Worm (Caenorhabditis elegans) whole organism, L4 larva: ENCODE results near the gene T01D3.1.

Experiments used
- F10B5.3 ChIP-seq: sonication (generic microtip); optimal IDR thresholded peaks from 2 replicates; lab custom pipeline; 2016; ENCODE audit warnings: mild to moderate bottlenecking, missing genetic modification characterization, missing compliant biosample characterization
- F44E2.7 ChIP-seq: fragments of 200-800 bp; sonication (Bioruptor generic); IDR thresholded peaks from 2 replicates; pipeline ENCODE4 v2.1.2; 2022; ENCODE audit warnings: missing genetic modification characterization, missing compliant biosample characterization
- F49E8.2 ChIP-seq: sonication (generic microtip); optimal IDR thresholded peaks from 2 replicates; lab custom pipeline; 2016; ENCODE audit warnings: missing compliant biosample characterization, mild to moderate bottlenecking, missing genetic modification characterization, borderline replicate concordance
- T20F7.1 ChIP-seq: fragments of 200-800 bp; sonication (Bioruptor generic); optimal IDR thresholded peaks from 2 replicates; lab custom pipeline; 2018; ENCODE audit warnings: mild to moderate bottlenecking, missing genetic modification characterization, missing compliant biosample characterization
- Y105C5A.15 ChIP-seq: fragments of 200-800 bp; sonication (Bioruptor generic); IDR thresholded peaks from 2 replicates; pipeline ENCODE4 v1.3.6; 2022; ENCODE audit warnings: missing genetic modification characterization, missing compliant biosample characterization
- Y5F2A.4 ChIP-seq: fragments of 200-800 bp; sonication (Bioruptor generic); optimal IDR thresholded peaks from 2 replicates; lab custom pipeline; 2018; ENCODE audit warnings: mild to moderate bottlenecking, missing genetic modification characterization, missing compliant biosample characterization
- ZK546.5 ChIP-seq, 2 experiments: sonication (generic microtip); optimal IDR thresholded peaks; 2 replicates each; lab custom pipeline; 2017; ENCODE audit warnings: missing biosample characterization in 2 of 2, missing genetic modification characterization in 2 of 2
- aly-2 ChIP-seq: sonication (generic microtip); optimal IDR thresholded peaks from 2 replicates; lab custom pipeline; 2018; ENCODE audit warnings: missing biosample characterization, missing genetic modification characterization
- ama-1 ChIP-seq: fragments of 150-350 bp; optimal IDR thresholded peaks from 2 replicates; lab custom pipeline; 2014; ENCODE audit warnings: inconsistent platforms, mixed read lengths
- ceh-20 ChIP-seq: fragments of 200-800 bp; sonication (Bioruptor generic); IDR thresholded peaks from 2 replicates; pipeline ENCODE4 v1.3.6; 2022; ENCODE audit warnings: missing genetic modification reagents, missing genetic modification characterization, missing compliant biosample characterization
- ceh-28 ChIP-seq: fragments of 150-350 bp; optimal IDR thresholded peaks from 2 replicates; lab custom pipeline; 2014; ENCODE audit warnings: missing biosample characterization, missing genetic modification reagents, missing genetic modification characterization
- ceh-32 ChIP-seq: sonication (generic microtip); optimal IDR thresholded peaks from 2 replicates; lab custom pipeline; 2016; ENCODE audit warnings: mild to moderate bottlenecking, missing genetic modification characterization, missing compliant biosample characterization; ENCODE audit not compliant: poor library complexity
- ceh-44 ChIP-seq: fragments of 200-800 bp; sonication (Bioruptor generic); IDR thresholded peaks from 2 replicates; pipeline ENCODE4 v1.3.6; 2022; ENCODE audit warnings: missing genetic modification reagents, missing genetic modification characterization, missing compliant biosample characterization
- ceh-62 ChIP-seq: sonication (generic microtip); optimal IDR thresholded peaks from 2 replicates; lab custom pipeline; 2017; ENCODE audit warnings: missing biosample characterization, missing genetic modification characterization
- cey-2 ChIP-seq: sonication (generic microtip); optimal IDR thresholded peaks from 3 replicates; lab custom pipeline; 2017; ENCODE audit warnings: missing genetic modification characterization, mild to moderate bottlenecking, missing compliant biosample characterization, antibody characterized with exemption, borderline replicate concordance; ENCODE audit not compliant: insufficient read depth
- dmd-6 ChIP-seq: fragments of 200-800 bp; sonication (Bioruptor generic); IDR thresholded peaks from 2 replicates; pipeline ENCODE4 v1.3.6; 2022; ENCODE audit warnings: missing genetic modification reagents, missing genetic modification characterization, missing compliant biosample characterization
- dmd-8 ChIP-seq: fragments of 200-800 bp; sonication (Bioruptor generic); IDR thresholded peaks from 2 replicates; pipeline ENCODE4 v1.3.6; 2022; ENCODE audit warnings: missing genetic modification characterization, missing compliant biosample characterization
- duxl-1 ChIP-seq: sonication (generic microtip); optimal IDR thresholded peaks from 2 replicates; lab custom pipeline; 2016; ENCODE audit warnings: mild to moderate bottlenecking, missing genetic modification characterization, moderate library complexity, missing compliant biosample characterization; ENCODE audit not compliant: poor library complexity
- dve-1 ChIP-seq: sonication (generic microtip); optimal IDR thresholded peaks from 2 replicates; lab custom pipeline; 2017; ENCODE audit warnings: antibody characterized with exemption, mild to moderate bottlenecking, missing genetic modification characterization, missing compliant biosample characterization; ENCODE audit not compliant: insufficient read depth
- egl-43 ChIP-seq: fragments of 200-800 bp; sonication (Bioruptor generic); IDR thresholded peaks from 2 replicates; pipeline ENCODE4 v1.3.6; 2022; ENCODE audit warnings: missing genetic modification reagents, missing genetic modification characterization, missing compliant biosample characterization
- fkh-10 ChIP-seq: fragments of 150-350 bp; optimal IDR thresholded peaks from 2 replicates; lab custom pipeline; 2014; ENCODE audit warnings: missing biosample characterization, missing genetic modification reagents, missing genetic modification characterization
- fos-1 ChIP-seq: fragments of 150-350 bp; optimal IDR thresholded peaks from 2 replicates; lab custom pipeline; 2014; ENCODE audit warnings: missing biosample characterization, missing genetic modification characterization
- gei-8 ChIP-seq: fragments of 200-800 bp; sonication (Bioruptor generic); optimal IDR thresholded peaks from 2 replicates; lab custom pipeline; 2018; ENCODE audit warnings: mild to moderate bottlenecking, missing genetic modification characterization, missing compliant biosample characterization
- lin-1 ChIP-seq: fragments of 200-800 bp; sonication (Bioruptor generic); IDR thresholded peaks from 2 replicates; pipeline ENCODE4 v1.3.6; 2022; ENCODE audit warnings: missing genetic modification reagents, missing genetic modification characterization, missing compliant biosample characterization
- lin-13 ChIP-seq: fragments of 150-350 bp; optimal IDR thresholded peaks from 2 replicates; lab custom pipeline; 2014; ENCODE audit warnings: missing biosample characterization, missing genetic modification reagents, missing genetic modification characterization
- lin-15B ChIP-seq: fragments of 150-350 bp; sonication (generic microtip); optimal IDR thresholded peaks from 3 replicates; lab custom pipeline; 2014; ENCODE audit warnings: missing biosample characterization, missing genetic modification characterization
- lin-29 ChIP-seq: fragments of 200-800 bp; sonication (Bioruptor generic); IDR thresholded peaks from 2 replicates; pipeline ENCODE4 v1.3.6; 2022; ENCODE audit warnings: missing genetic modification reagents, missing genetic modification characterization, missing compliant biosample characterization
- lin-38 ChIP-seq: fragments of 200-800 bp; sonication (Bioruptor generic); IDR thresholded peaks from 2 replicates; pipeline ENCODE4 v1.3.6; 2022; ENCODE audit warnings: missing genetic modification reagents, missing genetic modification characterization, missing compliant biosample characterization
- lin-39 ChIP-seq: fragments of 150-350 bp; optimal IDR thresholded peaks from 2 replicates; lab custom pipeline; 2014; ENCODE audit warnings: missing biosample characterization, missing genetic modification reagents, missing genetic modification characterization
- madf-5 ChIP-seq, 2 experiments: fragments of 200-800 bp; sonication (Bioruptor generic); IDR thresholded peaks; 2 replicates each; pipeline ENCODE4 v1.3.6; 2022; ENCODE audit warnings: missing compliant biosample characterization in 2 of 2, missing genetic modification characterization in 2 of 2
- mes-2 ChIP-seq: sonication (generic microtip); optimal IDR thresholded peaks from 2 replicates; lab custom pipeline; 2016; ENCODE audit warnings: missing genotype, mild to moderate bottlenecking, missing genetic modification characterization, missing compliant biosample characterization; ENCODE audit not compliant: poor library complexity, severe bottlenecking
- mxl-2 ChIP-seq: fragments of 200-800 bp; sonication (Bioruptor generic); conservative IDR thresholded peaks from 2 replicates; pipeline ENCODE4 v1.3.6; 2022; ENCODE audit warnings: missing genetic modification reagents, missing genetic modification characterization, missing compliant biosample characterization
- mxl-3 ChIP-seq: fragments of 200-800 bp; sonication (Bioruptor generic); optimal IDR thresholded peaks from 2 replicates; lab custom pipeline; 2018; ENCODE audit warnings: mild to moderate bottlenecking, missing genetic modification characterization, missing compliant biosample characterization
- nhr-10 ChIP-seq: fragments of 150-350 bp; optimal IDR thresholded peaks from 2 replicates; lab custom pipeline; 2014; ENCODE audit warnings: missing biosample characterization, missing genetic modification characterization
- nhr-111 ChIP-seq: fragments of 200-800 bp; sonication (Bioruptor generic); optimal IDR thresholded peaks from 2 replicates; lab custom pipeline; 2018; ENCODE audit warnings: mild to moderate bottlenecking, missing genetic modification characterization, missing compliant biosample characterization
- nhr-76 ChIP-seq: fragments of 150-350 bp; optimal IDR thresholded peaks from 2 replicates; lab custom pipeline; 2014; ENCODE audit warnings: missing biosample characterization, missing genetic modification characterization
- nhr-77 ChIP-seq: fragments of 150-350 bp; optimal IDR thresholded peaks from 2 replicates; lab custom pipeline; 2014; ENCODE audit warnings: missing biosample characterization, missing genetic modification characterization
- pha-4 ChIP-seq, 2 experiments: fragments of 150-350 bp in 1 of 2; fragments of 200-800 bp in 1 of 2; sonication (Bioruptor generic) in 1 of 2; IDR thresholded peaks in 1 of 2; optimal IDR thresholded peaks in 1 of 2; 2 replicates each; pipeline versions ENCODE4 v1.3.6 to Lab custom; 2014 to 2022; ENCODE audit warnings: missing genetic modification characterization in 2 of 2, missing genetic modification reagents in 2 of 2, missing biosample characterization in 1 of 2, missing compliant biosample characterization in 1 of 2
- pqm-1 ChIP-seq: sonication (generic microtip); optimal IDR thresholded peaks from 2 replicates; lab custom pipeline; 2017; ENCODE audit warnings: missing biosample characterization, missing genetic modification characterization
- saeg-2 ChIP-seq: fragments of 200-800 bp; sonication (Bioruptor generic); IDR thresholded peaks from 2 replicates; pipeline ENCODE4 v1.3.6; 2022; ENCODE audit warnings: missing genetic modification reagents, missing genetic modification characterization, missing compliant biosample characterization
- skn-1 ChIP-seq: fragments of 150-350 bp; optimal IDR thresholded peaks from 2 replicates; lab custom pipeline; 2014; ENCODE audit warnings: missing biosample characterization, missing genetic modification characterization
- snpc-1.2 ChIP-seq: fragments of 200-800 bp; sonication (Bioruptor generic); IDR thresholded peaks from 2 replicates; pipeline ENCODE4 v1.3.6; 2022; ENCODE audit warnings: missing genetic modification reagents, missing genetic modification characterization, missing compliant biosample characterization
- snpc-4 ChIP-seq: fragments of 150-350 bp; optimal IDR thresholded peaks from 2 replicates; lab custom pipeline; 2014; ENCODE audit warnings: missing biosample characterization, missing genetic modification characterization
- spr-3 ChIP-seq: fragments of 200-800 bp; sonication (Bioruptor generic); optimal IDR thresholded peaks from 2 replicates; lab custom pipeline; 2018; ENCODE audit warnings: mild to moderate bottlenecking, missing genetic modification characterization, missing compliant biosample characterization
- tag-97 ChIP-seq: fragments of 200-800 bp; sonication (Bioruptor generic); IDR thresholded peaks from 2 replicates; pipeline ENCODE4 v1.3.6; 2022; ENCODE audit warnings: missing genetic modification characterization, missing compliant biosample characterization
- unc-130 ChIP-seq: sonication (generic microtip); optimal IDR thresholded peaks from 2 replicates; lab custom pipeline; 2016; ENCODE audit warnings: missing genetic modification reagents, missing genetic modification characterization, missing compliant biosample characterization
- vab-7 ChIP-seq: fragments of 200-800 bp; sonication (Bioruptor generic); IDR thresholded peaks from 2 replicates; pipeline ENCODE4 v1.3.6; 2022; ENCODE audit warnings: missing genetic modification reagents, missing genetic modification characterization, missing compliant biosample characterization
- zag-1 ChIP-seq: fragments of 150-350 bp; optimal IDR thresholded peaks from 2 replicates; lab custom pipeline; 2014; ENCODE audit warnings: missing biosample characterization, missing genetic modification characterization
- zfp-2 ChIP-seq: sonication (generic microtip); optimal IDR thresholded peaks from 2 replicates; lab custom pipeline; 2016; ENCODE audit warnings: mild to moderate bottlenecking, missing genetic modification characterization, missing compliant biosample characterization
- zip-11 ChIP-seq: fragments of 200-800 bp; sonication (Bioruptor generic); IDR thresholded peaks from 2 replicates; pipeline ENCODE4 v1.3.6; 2022; ENCODE audit warnings: missing genetic modification characterization, missing compliant biosample characterization
- zip-2 ChIP-seq: fragments of 150-350 bp; optimal IDR thresholded peaks from 2 replicates; lab custom pipeline; 2014; ENCODE audit warnings: missing biosample characterization, missing genetic modification characterization
- ztf-7 ChIP-seq: fragments of 150-350 bp; optimal IDR thresholded peaks from 2 replicates; lab custom pipeline; 2014; ENCODE audit warnings: missing biosample characterization, missing genetic modification characterization

Gene T01D3.1

DNA sequence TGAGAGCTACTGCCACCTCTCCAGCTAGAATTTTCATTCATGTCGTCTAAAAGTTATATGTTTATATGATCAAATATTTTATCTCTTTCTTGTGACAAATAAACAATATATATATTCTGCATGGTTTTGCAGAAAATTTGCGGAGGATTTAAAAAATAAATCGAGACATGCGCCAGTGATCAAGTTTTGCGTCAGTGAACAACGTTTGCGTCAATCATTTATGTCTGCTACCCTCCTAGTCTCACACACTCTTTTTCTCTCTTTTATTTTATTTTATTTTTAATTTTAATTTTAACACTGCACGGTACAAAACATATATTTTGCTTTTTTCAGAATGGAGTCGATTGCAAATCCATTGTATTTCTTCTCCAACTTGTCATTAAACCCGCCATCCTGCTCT, 11.2 kb upstream of the T01D3.1 start, which contains the start of the genes tag-65 and ccz-1 (continued):
- TF ChIP-seq nhr-10 (tag; lab: Kevin White, UChicago) (no peak), ceh-32 (no peak), skn-1 (no peak), pqm-1 (tag; lab: Kevin White, UChicago) (no peak), fos-1 (tag; lab: Kevin White, UChicago) (no peak), mxl-3 (GFP tag; lab: Kevin White, UChicago) (no peak), nhr-76 (no peak), Y105C5A.15 (GFP tag; lab: Robert Waterston, UW) (no peak), ceh-44 (GFP tag; lab: Robert Waterston, UW) (no peak), Y5F2A.4 (GFP tag; lab: Kevin White, UChicago) (no peak), nhr-77 (no peak), ceh-28 (tag; lab: Kevin White, UChicago) (no peak), ceh-62 (tag; lab: Kevin White, UChicago) (no peak), lin-13 (peak; percentile 40), F49E8.2 (tag; lab: Kevin White, UChicago) (peak; percentile 72), madf-5 (GFP tag; IDR thresholded peaks at IDR 0.05; lab: Robert Waterston, UW) (no peak), pha-4 (GFP tag; IDR thresholded peaks at IDR 0.05; lab: Robert Waterston, UW) (peak; percentile 71), pha-4 (tag; optimal IDR thresholded peaks at IDR 0.05; lab: Kevin White, UChicago) (no peak), unc-130 (GFP tag; lab: Kevin White, UChicago) (peak; percentile 62), mes-2 (peak; percentile 90), gei-8 (GFP tag; lab: Kevin White, UChicago) (no peak), cey-2 (tag; lab: Kevin White, UChicago) (no peak), dmd-8 (no peak), lin-1 (GFP tag; lab: Robert Waterston, UW) (peak; percentile 15; the same call in 1 of the 2 replicates), zip-11 (GFP tag; lab: Robert Waterston, UW) (no peak), spr-3 (GFP tag; lab: Kevin White, UChicago) (peak; percentile 39), T20F7.1 (GFP tag; lab: Kevin White, UChicago) (peak; percentile 85), duxl-1 (tag; lab: Kevin White, UChicago) (peak; percentile 75), vab-7 (GFP tag; lab: Robert Waterston, UW) (no peak), saeg-2 (GFP tag; lab: Robert Waterston, UW) (no peak), F10B5.3 (tag; lab: Kevin White, UChicago) (peak; percentile 66), ZK546.5 (tag; optimal IDR thresholded peaks at IDR 0.05; lab: Kevin White, UChicago) (no peak), dve-1 (peak; percentile 92), tag-97 (GFP tag; lab: Robert Waterston, UW) (no peak), ceh-20 (GFP tag; lab: Robert Waterston, UW) (peak; percentile 70; the same call in 1 of the 2 replicates), mxl-2 (GFP tag; lab: Robert Waterston, UW) (no peak), zag-1 (no peak), zip-2 (tag; lab: Kevin White, UChicago) (no peak), ztf-7 (no peak), lin-29 (GFP tag; lab: Robert Waterston, UW) (no peak), lin-15B (no peak), F44E2.7 (no peak), zfp-2 (tag; lab: Kevin White, UChicago) (no peak), aly-2 (no peak), dmd-6 (GFP tag; lab: Robert Waterston, UW) (peak; percentile 81), egl-43 (GFP tag; lab: Robert Waterston, UW) (no peak), lin-38 (GFP tag; lab: Robert Waterston, UW) (peak; percentile 90), lin-39 (no peak), snpc-1.2 (GFP tag; lab: Robert Waterston, UW) (peak; percentile 54; the same call in 1 of the 2 replicates), snpc-4 (tag; lab: Kevin White, UChicago) (no peak), fkh-10 (peak; percentile 80), nhr-111 (GFP tag; lab: Kevin White, UChicago) (no peak), ama-1 (lab: Kevin White, UChicago) (no peak)
